Fruit fly (Drosophila melanogaster) S2 (cell line): ENCODE data around the gene galectin.

Experiments
- CG8478 ChIP-seq: fragments of >200 bp; optimal IDR thresholded peaks from 2 replicates; lab custom pipeline; 2018
- CTCF ChIP-seq, 2 experiments: fragments of >200 bp; optimal IDR thresholded peaks; 2 replicates each; lab custom pipeline; 2018

DNA sequence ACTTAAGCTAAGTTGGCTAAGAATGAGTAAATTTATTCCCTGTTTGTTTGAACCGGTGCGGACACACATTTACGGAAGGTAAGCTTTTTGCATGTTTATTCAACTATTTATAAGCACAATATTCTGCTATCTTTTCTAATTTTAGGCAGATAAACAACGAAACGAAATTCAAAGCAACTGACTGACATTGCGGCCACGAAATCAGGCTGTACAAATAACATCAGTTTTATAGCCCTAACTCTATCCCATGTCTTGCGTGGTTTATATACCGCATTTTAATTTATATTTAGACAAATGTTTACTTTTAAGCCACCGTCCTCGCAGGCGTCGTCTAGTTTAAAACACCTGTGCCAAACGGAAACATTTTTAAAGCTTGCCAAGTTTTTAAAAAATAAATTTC is 13.5 kb downstream of the galectin start:
- TF ChIP-seq CG8478 (lab: Kevin White, UChicago) (no peak), CTCF (optimal IDR thresholded peaks at IDR 0.05; lab: Kevin White, UChicago) (no peak)
